Worm (Caenorhabditis elegans): Measurements from ENCODE around the gene VW02B12L.2.
"Not testable (repeated sequence)": the region's sequence is repeated elsewhere in the genome, so short reads cannot be mapped to it uniquely, and the experiment has no call there.

VW02B12L.2 gene

ce11 chrII:11451738-11452137, 11.6 kb upstream of the VW02B12L.2 start:
- TF ChIP-seq ref-1 (GFP tag; conservative IDR thresholded peaks at IDR 0.05) = no peak
- TF ChIP-seq med-1 (GFP tag; optimal IDR thresholded peaks at IDR 0.05; ENCODE audit: insufficient read depth) = no peak
- TF ChIP-seq klf-2 (GFP tag; conservative IDR thresholded peaks at IDR 0.05) = no peak
- TF ChIP-seq flt-1 (GFP tag; IDR thresholded peaks at IDR 0.05) = no peak
- TF ChIP-seq T22C8.4 (GFP tag; IDR thresholded peaks at IDR 0.05) = no peak
- TF ChIP-seq ztf-23 (GFP tag; IDR thresholded peaks at IDR 0.05) = no peak
- TF ChIP-seq ztf-29 (GFP tag; IDR thresholded peaks at IDR 0.05) = no peak

- TF ChIP-seq cog-1 (tag; optimal IDR thresholded peaks at IDR 0.05) = no peak
- TF ChIP-seq flt-1 (GFP tag; IDR thresholded peaks at IDR 0.05) = no peak
- no peak for TF ChIP-seq klf-2 (GFP tag; conservative IDR thresholded peaks at IDR 0.05)
- TF ChIP-seq ztf-29 (GFP tag; IDR thresholded peaks at IDR 0.05) = no peak
- no peak for TF ChIP-seq T22C8.4 (GFP tag; IDR thresholded peaks at IDR 0.05)
- TF ChIP-seq tab-1 (GFP tag; IDR thresholded peaks at IDR 0.05) = no peak
- TF ChIP-seq ref-1 (GFP tag; conservative IDR thresholded peaks at IDR 0.05) = no peak
- no peak for TF ChIP-seq med-1 (GFP tag; optimal IDR thresholded peaks at IDR 0.05; ENCODE audit: insufficient read depth)
- TF ChIP-seq ztf-23 (GFP tag; IDR thresholded peaks at IDR 0.05) = no peak
These were observed 10.8 kb upstream of the VW02B12L.2 start for ce11 chrII:11450882-11451281.

ce11 chrII:11448753-11449152, 8.6 kb upstream of the VW02B12L.2 start, which contains the start of gene W02B12.1:
TSS of gene W02B12.1 (plus strand) at chrII:11449021.
- no peak for TF ChIP-seq ztf-29 (GFP tag; IDR thresholded peaks at IDR 0.05)

- TF ChIP-seq ztf-29 (GFP tag; IDR thresholded peaks at IDR 0.05) = no peak
- no peak for TF ChIP-seq flt-1 (GFP tag; IDR thresholded peaks at IDR 0.05)
- TF ChIP-seq med-1 (GFP tag; optimal IDR thresholded peaks at IDR 0.05; ENCODE audit: insufficient read depth) = no peak
- TF ChIP-seq ztf-23 (GFP tag; IDR thresholded peaks at IDR 0.05) = no peak
- TF ChIP-seq T22C8.4 (GFP tag; IDR thresholded peaks at IDR 0.05) = no peak
- TF ChIP-seq cog-1 (tag; optimal IDR thresholded peaks at IDR 0.05) = no peak
- TF ChIP-seq ref-1 (GFP tag; conservative IDR thresholded peaks at IDR 0.05) = no peak
- no peak for TF ChIP-seq tab-1 (GFP tag; IDR thresholded peaks at IDR 0.05)
- no peak for TF ChIP-seq klf-2 (GFP tag; conservative IDR thresholded peaks at IDR 0.05)
These were observed 4.8 kb upstream of the VW02B12L.2 start, which contains the start of gene W02B12.13 for ce11 chrII:11444973-11445372. TSS of gene W02B12.13 (plus strand) at chrII:11445273.

ce11 chrII:11443862-11444261, 3.7 kb upstream of the VW02B12L.2 start, which contains the start of gene adbp-1:
TSS of gene adbp-1 (plus strand) at chrII:11444162.
- TF ChIP-seq T22C8.4 (GFP tag; IDR thresholded peaks at IDR 0.05) (no peak), ref-1 (GFP tag; conservative IDR thresholded peaks at IDR 0.05) (no peak), flt-1 (GFP tag; IDR thresholded peaks at IDR 0.05) (no peak), ztf-29 (GFP tag; IDR thresholded peaks at IDR 0.05) (no peak), klf-2 (GFP tag; conservative IDR thresholded peaks at IDR 0.05) (no peak), tab-1 (GFP tag; IDR thresholded peaks at IDR 0.05) (no peak), cog-1 (tag; optimal IDR thresholded peaks at IDR 0.05) (no peak), med-1 (GFP tag; optimal IDR thresholded peaks at IDR 0.05; ENCODE audit: insufficient read depth) (no peak), ztf-23 (GFP tag; IDR thresholded peaks at IDR 0.05) (no peak)

- no peak for TF ChIP-seq flt-1 (GFP tag; IDR thresholded peaks at IDR 0.05)
- TF ChIP-seq cog-1 (tag; optimal IDR thresholded peaks at IDR 0.05) = no peak
These were observed 3.0 kb upstream of the VW02B12L.2 start for ce11 chrII:11443128-11443527.

- not testable (repeated sequence) for TF ChIP-seq flt-1 (GFP tag; IDR thresholded peaks at IDR 0.05); cog-1 (tag; optimal IDR thresholded peaks at IDR 0.05); klf-2 (GFP tag; conservative IDR thresholded peaks at IDR 0.05)
These were observed 2.3 kb upstream of the VW02B12L.2 start, which contains the start of gene ebp-2 for ce11 chrII:11442425-11442824. TSS of gene ebp-2 (plus strand) at chrII:11442725.

- TF ChIP-seq flt-1 (GFP tag; IDR thresholded peaks at IDR 0.05) (no peak), klf-2 (GFP tag; conservative IDR thresholded peaks at IDR 0.05) (no peak), T22C8.4 (GFP tag; IDR thresholded peaks at IDR 0.05) (no peak), ztf-29 (GFP tag; IDR thresholded peaks at IDR 0.05) (no peak), ztf-23 (GFP tag; IDR thresholded peaks at IDR 0.05) (no peak)
These were observed 1.7 kb downstream of the VW02B12L.2 start, which contains the start of gene vha-6 for ce11 chrII:11438417-11438816. TSS of gene vha-6 (minus strand) at chrII:11438452.

- no peak for TF ChIP-seq ztf-29 (GFP tag; IDR thresholded peaks at IDR 0.05)
- no peak for TF ChIP-seq tab-1 (GFP tag; IDR thresholded peaks at IDR 0.05)
- no peak for TF ChIP-seq ref-1 (GFP tag; conservative IDR thresholded peaks at IDR 0.05)
- no peak for TF ChIP-seq klf-2 (GFP tag; conservative IDR thresholded peaks at IDR 0.05)
- TF ChIP-seq ztf-23 (GFP tag; IDR thresholded peaks at IDR 0.05) = no peak
- TF ChIP-seq med-1 (GFP tag; optimal IDR thresholded peaks at IDR 0.05; ENCODE audit: insufficient read depth) = no peak
- TF ChIP-seq T22C8.4 (GFP tag; IDR thresholded peaks at IDR 0.05) = no peak
- TF ChIP-seq cog-1 (tag; optimal IDR thresholded peaks at IDR 0.05) = no peak
- TF ChIP-seq flt-1 (GFP tag; IDR thresholded peaks at IDR 0.05) = no peak
These were observed 6.2 kb downstream of the VW02B12L.2 start, which contains the start of gene C05D12.5 for ce11 chrII:11433942-11434341. TSS of gene C05D12.5 (plus strand) at chrII:11434242.

ce11 chrII:11431584-11431983, 8.5 kb downstream of the VW02B12L.2 start, which contains the start of gene C05D12.4:
TSS of gene C05D12.4 (plus strand) at chrII:11431884.
- TF ChIP-seq ztf-23 (GFP tag; IDR thresholded peaks at IDR 0.05) (no peak), ztf-29 (GFP tag; IDR thresholded peaks at IDR 0.05) (no peak), T22C8.4 (GFP tag; IDR thresholded peaks at IDR 0.05) (no peak), flt-1 (GFP tag; IDR thresholded peaks at IDR 0.05) (no peak), cog-1 (tag; optimal IDR thresholded peaks at IDR 0.05) (no peak)

ce11 chrII:11428599-11428998, 11.5 kb downstream of the VW02B12L.2 start:
- TF ChIP-seq med-1 (GFP tag; optimal IDR thresholded peaks at IDR 0.05; ENCODE audit: insufficient read depth) (no peak), klf-2 (GFP tag; conservative IDR thresholded peaks at IDR 0.05) (no peak), flt-1 (GFP tag; IDR thresholded peaks at IDR 0.05) (no peak), ztf-29 (GFP tag; IDR thresholded peaks at IDR 0.05) (no peak), T22C8.4 (GFP tag; IDR thresholded peaks at IDR 0.05) (no peak)
